Worm (Caenorhabditis elegans): ENCODE results near the gene ins-6.
"Not testable (repeated sequence)": the region's sequence is repeated elsewhere in the genome, so short reads cannot be mapped to it uniquely, and the experiment has no call there.

The ins-6 gene

DNA sequence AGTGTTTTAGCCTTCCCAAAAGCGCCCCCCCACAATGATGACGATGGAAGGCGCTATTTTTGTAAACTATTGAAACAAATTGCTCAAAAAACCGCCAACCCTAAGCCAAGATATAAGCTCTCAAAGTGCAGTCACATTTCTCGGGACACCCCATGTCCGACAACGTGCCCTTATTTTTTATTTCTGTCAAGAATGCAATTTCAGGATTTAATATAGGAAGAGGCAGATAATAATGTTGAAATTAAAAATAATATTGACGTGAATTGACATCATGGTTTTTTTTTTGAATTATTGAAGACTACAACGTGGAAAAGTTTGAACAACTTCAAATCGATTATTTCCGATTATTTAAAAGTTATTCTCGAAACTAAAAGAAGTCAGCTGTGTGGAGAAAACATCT, 13.8 kb downstream of the ins-6 start, which contains the start of gene ZK84.2:
TSS of gene ZK84.2 (plus strand) at position 301 of the 400 bp plus-strand sequence.
- not testable (repeated sequence) for TF ChIP-seq ceh-18 (tag; optimal IDR thresholded peaks at IDR 0.05); unc-3 (GFP tag; conservative IDR thresholded peaks at IDR 0.05); unc-3 (tag; optimal IDR thresholded peaks at IDR 0.05); pat-9 (tag; optimal IDR thresholded peaks at IDR 0.05)

DNA sequence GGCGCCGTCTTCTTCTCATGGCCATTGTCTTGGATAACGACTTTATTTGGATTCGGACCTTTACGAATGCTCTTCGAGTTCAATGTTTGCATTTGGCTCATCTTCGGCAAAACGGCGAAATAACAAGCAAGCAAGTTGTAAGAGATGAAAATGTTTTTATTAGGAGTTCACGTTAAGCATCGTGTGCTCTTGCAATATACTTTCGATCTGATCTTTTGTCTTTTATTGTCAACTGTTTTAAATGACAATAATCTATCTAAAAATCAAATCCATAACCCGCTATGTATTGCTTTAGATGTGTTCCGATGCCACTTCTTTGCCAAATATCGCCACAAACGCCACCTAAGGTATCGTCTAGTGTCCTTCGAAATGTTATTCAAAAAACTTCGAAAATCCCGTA, 16.2 kb downstream of the ins-6 start, which contains the start of gene ZK84.5:
TSS of gene ZK84.5 (minus strand) at position 101 of the 400 bp plus-strand sequence.
- TF ChIP-seq ceh-30 (tag; optimal IDR thresholded peaks at IDR 0.05) = no peak
- TF ChIP-seq ceh-34 (tag; optimal IDR thresholded peaks at IDR 0.05) = no peak
- no peak for TF ChIP-seq ceh-6 (GFP tag; optimal IDR thresholded peaks at IDR 0.05)
- TF ChIP-seq hlh-30 (tag; optimal IDR thresholded peaks at IDR 0.05; ENCODE audit: insufficient read depth) = no peak
- no peak for TF ChIP-seq lin-11 (tag; optimal IDR thresholded peaks at IDR 0.05)
- TF ChIP-seq gmeb-2 (tag; optimal IDR thresholded peaks at IDR 0.05) = no peak
- no peak for TF ChIP-seq T23F11.4 (GFP tag; optimal IDR thresholded peaks at IDR 0.05)
- TF ChIP-seq ahr-1 (tag; optimal IDR thresholded peaks at IDR 0.05) = no peak
- TF ChIP-seq unc-3 (GFP tag; conservative IDR thresholded peaks at IDR 0.05) = no peak
- TF ChIP-seq unc-3 (tag; optimal IDR thresholded peaks at IDR 0.05) = no peak
- TF ChIP-seq C08G9.2 (tag; optimal IDR thresholded peaks at IDR 0.05) = no peak
- TF ChIP-seq F13H6.1 (tag; optimal IDR thresholded peaks at IDR 0.05) = no peak
- TF ChIP-seq nhr-232 (tag; optimal IDR thresholded peaks at IDR 0.05) = no peak
- TF ChIP-seq tbx-7 (tag; optimal IDR thresholded peaks at IDR 0.05) = no peak
- TF ChIP-seq ceh-45 (GFP tag; IDR thresholded peaks at IDR 0.05) = no peak
- no peak for TF ChIP-seq Y22D7AL.16 (tag; optimal IDR thresholded peaks at IDR 0.05)

DNA sequence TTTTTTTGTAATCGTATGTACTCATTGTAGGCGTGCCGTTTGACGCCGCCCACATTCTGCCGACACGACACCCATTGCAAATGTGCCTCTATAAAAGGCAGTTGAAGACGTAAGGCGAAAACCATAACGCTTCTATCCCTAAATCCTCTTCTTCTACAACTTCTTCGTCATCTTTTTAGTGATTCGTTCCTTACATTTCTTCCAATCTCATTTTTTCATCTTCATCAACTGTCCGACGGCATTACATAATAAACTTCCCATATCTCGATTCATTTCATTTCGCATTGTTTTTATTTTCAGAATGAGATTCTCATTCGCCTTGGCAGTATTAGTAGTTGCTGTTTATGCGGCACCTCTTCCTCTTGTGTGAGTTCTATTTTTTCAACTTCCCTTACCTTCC, 20.1 kb downstream of the ins-6 start, which contains the start of gene ZK84.1:
TSS of gene ZK84.1 (plus strand) at position 301 of the 400 bp plus-strand sequence.
- TF ChIP-seq K02D7.2 (tag; optimal IDR thresholded peaks at IDR 0.05) (no peak), ceh-9 (tag; optimal IDR thresholded peaks at IDR 0.05) (no peak), pat-9 (tag; optimal IDR thresholded peaks at IDR 0.05) (no peak), ceh-24 (tag; optimal IDR thresholded peaks at IDR 0.05) (no peak), hlh-8 (tag; optimal IDR thresholded peaks at IDR 0.05) (no peak), F13H6.1 (tag; optimal IDR thresholded peaks at IDR 0.05) (no peak), ahr-1 (tag; optimal IDR thresholded peaks at IDR 0.05) (no peak), odd-2 (tag; optimal IDR thresholded peaks at IDR 0.05) (no peak), ref-2 (tag; optimal IDR thresholded peaks at IDR 0.05) (no peak)

DNA sequence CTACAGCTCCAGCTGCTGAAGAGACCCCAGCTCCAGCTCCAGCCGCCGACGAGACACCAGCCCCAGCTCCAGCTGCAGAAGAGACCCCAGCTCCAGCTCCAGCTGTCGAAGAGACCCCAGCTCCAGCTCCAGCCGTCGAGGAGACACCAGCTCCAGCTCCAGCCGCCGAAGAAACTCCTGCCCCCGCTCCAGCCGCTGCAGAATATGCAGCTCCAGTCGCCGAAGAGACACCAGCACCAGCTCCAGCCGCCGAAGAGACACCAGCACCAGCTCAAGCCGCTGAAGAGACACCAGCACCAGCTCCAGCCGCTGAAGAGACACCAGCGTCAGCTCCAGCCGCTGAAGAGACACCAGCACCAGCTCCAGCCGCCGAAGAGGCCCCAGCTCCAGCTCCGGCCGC, 22.4 kb downstream of the ins-6 start:
- TF ChIP-seq che-1 (tag; optimal IDR thresholded peaks at IDR 0.05) (peak; percentile 2), ceh-2 (tag; optimal IDR thresholded peaks at IDR 0.05) (no peak), unc-55 (GFP tag; optimal IDR thresholded peaks at IDR 0.05) (no peak)

DNA sequence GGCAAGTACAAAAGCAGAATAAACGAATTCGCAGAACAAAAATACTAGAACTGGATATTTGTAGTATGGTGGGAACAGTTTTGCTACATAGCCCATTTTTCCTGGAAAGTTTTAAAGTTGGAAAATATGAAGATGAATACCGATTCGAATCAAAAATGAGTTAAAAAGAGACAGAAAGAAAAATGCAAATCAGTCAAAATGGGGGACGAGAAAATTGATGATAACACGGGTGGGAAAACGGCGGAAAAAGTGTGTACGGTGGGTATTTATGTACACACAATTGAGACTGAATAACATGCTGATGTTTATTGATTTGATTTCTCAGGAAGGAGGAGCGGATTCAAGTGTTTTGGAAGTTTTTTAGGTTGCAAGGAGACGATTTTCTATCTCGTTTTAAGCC, 24.6 kb downstream of the ins-6 start, which contains the start of gene R12C12.9:
TSS of gene R12C12.9 (minus strand) at position 101 of the 400 bp plus-strand sequence.
- TF ChIP-seq ceh-45 (GFP tag; IDR thresholded peaks at IDR 0.05) (no peak), C38D4.7 (GFP tag; optimal IDR thresholded peaks at IDR 0.05) (no peak), T23F11.4 (GFP tag; optimal IDR thresholded peaks at IDR 0.05) (no peak), elt-2 (tag; optimal IDR thresholded peaks at IDR 0.05) (no peak), dve-1 (tag; optimal IDR thresholded peaks at IDR 0.05) (no peak), hlh-15 (tag; optimal IDR thresholded peaks at IDR 0.05) (no peak), hlh-6 (tag; optimal IDR thresholded peaks at IDR 0.05) (no peak), pha-2 (tag; optimal IDR thresholded peaks at IDR 0.05) (no peak), fax-1 (tag; optimal IDR thresholded peaks at IDR 0.05) (no peak), nfya-1 (tag; optimal IDR thresholded peaks at IDR 0.05) (no peak), C08G9.2 (tag; optimal IDR thresholded peaks at IDR 0.05) (no peak), fkh-6 (tag; optimal IDR thresholded peaks at IDR 0.05) (no peak), dmd-4 (tag; optimal IDR thresholded peaks at IDR 0.05; ENCODE audit: borderline replicate concordance) (no peak), che-1 (tag; optimal IDR thresholded peaks at IDR 0.05) (no peak), sdc-2 (tag; optimal IDR thresholded peaks at IDR 0.05) (no peak), ceh-19 (GFP tag; optimal IDR thresholded peaks at IDR 0.05) (no peak), pag-3 (tag; optimal IDR thresholded peaks at IDR 0.05; ENCODE audit: borderline replicate concordance) (no peak), syd-9 (tag; optimal IDR thresholded peaks at IDR 0.05) (no peak)
